Worm (Caenorhabditis elegans) whole organism, L4 larva: Measurements from ENCODE around the gene ptp-5.2.
"Not testable (repeated sequence)": the region's sequence is repeated elsewhere in the genome, so short reads cannot be mapped to it uniquely, and the experiment has no call there.

Source experiments
- F49E8.2 ChIP-seq: sonication (generic microtip); optimal IDR thresholded peaks from 2 replicates; lab custom pipeline; 2016; ENCODE audit warnings: missing compliant biosample characterization, mild to moderate bottlenecking, missing genetic modification characterization, borderline replicate concordance
- Y105C5A.15 ChIP-seq: fragments of 200-800 bp; sonication (Bioruptor generic); IDR thresholded peaks from 2 replicates; pipeline ENCODE4 v1.3.6; 2022; ENCODE audit warnings: missing genetic modification characterization, missing compliant biosample characterization
- Y5F2A.4 ChIP-seq: fragments of 200-800 bp; sonication (Bioruptor generic); optimal IDR thresholded peaks from 2 replicates; lab custom pipeline; 2018; ENCODE audit warnings: mild to moderate bottlenecking, missing genetic modification characterization, missing compliant biosample characterization
- aha-1 ChIP-seq: fragments of 150-350 bp; peaks from one replicate; lab custom pipeline; 2014; ENCODE audit warnings: missing biosample characterization, missing genetic modification characterization
- ama-1 ChIP-seq: fragments of 150-350 bp; optimal IDR thresholded peaks from 2 replicates; lab custom pipeline; 2014; ENCODE audit warnings: inconsistent platforms, mixed read lengths
- ces-1 ChIP-seq: fragments of 150-350 bp; sonication (generic microtip); optimal IDR thresholded peaks from 4 replicates; lab custom pipeline; 2014; ENCODE audit warnings: missing biosample characterization, missing genetic modification reagents, missing genetic modification characterization
- daf-16 ChIP-seq, 3 experiments: sonication (generic microtip); optimal IDR thresholded peaks; 2 replicates each; lab custom pipeline; 2016 to 2017; ENCODE audit warnings: missing genetic modification characterization in 3 of 3, missing genetic modification reagents in 3 of 3, mild to moderate bottlenecking in 2 of 3, missing compliant biosample characterization in 2 of 3, missing biosample characterization in 1 of 3, moderate library complexity in 1 of 3
- daf-8 ChIP-seq: fragments of 200-800 bp; sonication (Bioruptor generic); IDR thresholded peaks from 2 replicates; pipeline ENCODE4 v1.3.6; 2022; ENCODE audit warnings: missing genetic modification characterization, missing compliant biosample characterization
- dmd-6 ChIP-seq: fragments of 200-800 bp; sonication (Bioruptor generic); IDR thresholded peaks from 2 replicates; pipeline ENCODE4 v1.3.6; 2022; ENCODE audit warnings: missing genetic modification reagents, missing genetic modification characterization, missing compliant biosample characterization
- duxl-1 ChIP-seq: sonication (generic microtip); optimal IDR thresholded peaks from 2 replicates; lab custom pipeline; 2016; ENCODE audit warnings: mild to moderate bottlenecking, missing genetic modification characterization, moderate library complexity, missing compliant biosample characterization; ENCODE audit not compliant: poor library complexity
- fkh-10 ChIP-seq: fragments of 150-350 bp; optimal IDR thresholded peaks from 2 replicates; lab custom pipeline; 2014; ENCODE audit warnings: missing biosample characterization, missing genetic modification reagents, missing genetic modification characterization
- hif-1 ChIP-seq, 2 experiments: sonication (generic microtip); optimal IDR thresholded peaks; 2 replicates each; lab custom pipeline; 2016 to 2017; ENCODE audit warnings: missing compliant biosample characterization in 2 of 2, missing genetic modification characterization in 2 of 2, missing genetic modification reagents in 2 of 2, missing genotype in 2 of 2, mild to moderate bottlenecking in 1 of 2
- lin-29 ChIP-seq: fragments of 200-800 bp; sonication (Bioruptor generic); IDR thresholded peaks from 2 replicates; pipeline ENCODE4 v1.3.6; 2022; ENCODE audit warnings: missing genetic modification reagents, missing genetic modification characterization, missing compliant biosample characterization
- mes-2 ChIP-seq: sonication (generic microtip); optimal IDR thresholded peaks from 2 replicates; lab custom pipeline; 2016; ENCODE audit warnings: missing genotype, mild to moderate bottlenecking, missing genetic modification characterization, missing compliant biosample characterization; ENCODE audit not compliant: poor library complexity, severe bottlenecking
- mxl-3 ChIP-seq: fragments of 200-800 bp; sonication (Bioruptor generic); optimal IDR thresholded peaks from 2 replicates; lab custom pipeline; 2018; ENCODE audit warnings: mild to moderate bottlenecking, missing genetic modification characterization, missing compliant biosample characterization
- nhr-28 ChIP-seq: fragments of 150-350 bp; optimal IDR thresholded peaks from 2 replicates; lab custom pipeline; 2014; ENCODE audit warnings: missing biosample characterization, missing genetic modification characterization
- nhr-6 ChIP-seq: fragments of 150-350 bp; optimal IDR thresholded peaks from 2 replicates; lab custom pipeline; 2014; ENCODE audit warnings: missing biosample characterization, missing genetic modification characterization
- nhr-76 ChIP-seq: fragments of 150-350 bp; optimal IDR thresholded peaks from 2 replicates; lab custom pipeline; 2014; ENCODE audit warnings: missing biosample characterization, missing genetic modification characterization
- pqm-1 ChIP-seq: sonication (generic microtip); optimal IDR thresholded peaks from 2 replicates; lab custom pipeline; 2017; ENCODE audit warnings: missing biosample characterization, missing genetic modification characterization
- rbr-2 ChIP-seq: sonication (generic microtip); optimal IDR thresholded peaks from 2 replicates; lab custom pipeline; 2016; ENCODE audit warnings: missing genotype, missing genetic modification characterization, missing compliant biosample characterization
- snpc-4 ChIP-seq: fragments of 150-350 bp; optimal IDR thresholded peaks from 2 replicates; lab custom pipeline; 2014; ENCODE audit warnings: missing biosample characterization, missing genetic modification characterization
- tra-1 ChIP-seq: fragments of 200-800 bp; sonication (Bioruptor generic); IDR thresholded peaks from 2 replicates; pipeline ENCODE4 v1.3.6; 2022; ENCODE audit warnings: missing genetic modification reagents, missing genetic modification characterization, missing compliant biosample characterization
- unc-39 ChIP-seq: sonication (generic microtip); optimal IDR thresholded peaks from 2 replicates; lab custom pipeline; 2017; ENCODE audit warnings: missing biosample characterization, missing genetic modification characterization
- unc-62 ChIP-seq, 3 experiments: fragments of 150-350 bp in 1 of 3; sonication (generic microtip); optimal IDR thresholded peaks in 2 of 3; peaks in 1 of 3; 1 replicate in 1 of 3; 2 replicates in 2 of 3; lab custom pipeline; 2014 to 2017; ENCODE audit warnings: missing biosample characterization in 3 of 3, missing genetic modification characterization in 3 of 3, missing genetic modification reagents in 3 of 3, missing genotype in 1 of 3
- vab-7 ChIP-seq: fragments of 200-800 bp; sonication (Bioruptor generic); IDR thresholded peaks from 2 replicates; pipeline ENCODE4 v1.3.6; 2022; ENCODE audit warnings: missing genetic modification reagents, missing genetic modification characterization, missing compliant biosample characterization
- zag-1 ChIP-seq: fragments of 150-350 bp; optimal IDR thresholded peaks from 2 replicates; lab custom pipeline; 2014; ENCODE audit warnings: missing biosample characterization, missing genetic modification characterization
- zip-11 ChIP-seq: fragments of 200-800 bp; sonication (Bioruptor generic); IDR thresholded peaks from 2 replicates; pipeline ENCODE4 v1.3.6; 2022; ENCODE audit warnings: missing genetic modification characterization, missing compliant biosample characterization
- ztf-7 ChIP-seq: fragments of 150-350 bp; optimal IDR thresholded peaks from 2 replicates; lab custom pipeline; 2014; ENCODE audit warnings: missing biosample characterization, missing genetic modification characterization

ptp-5.2 gene

ce11 chrIV:14786374-14787136 lies 25.8 kb upstream of the ptp-5.2 start, which contains the start of gene melo-1 (continued):
- peak; percentile 23 for TF ChIP-seq ztf-7 (tag; lab: Kevin White, UChicago)
- no peak for TF ChIP-seq snpc-4
- TF ChIP-seq dmd-6 (GFP tag; lab: Robert Waterston, UW) = peak; percentile 23; the same call in 1 of the 2 replicates
- peak; percentile 26 for TF ChIP-seq nhr-6 (tag; lab: Kevin White, UChicago)
- TF ChIP-seq lin-29 (GFP tag; lab: Robert Waterston, UW) = no peak
- TF ChIP-seq mxl-3 (GFP tag; lab: Kevin White, UChicago) = no peak
- TF ChIP-seq nhr-28 = peak; percentile 50
- TF ChIP-seq tra-1 (GFP tag; lab: Robert Waterston, UW) = no peak
- TF ChIP-seq unc-62 (GFP tag; optimal IDR thresholded peaks at IDR 0.05 in 1 of 2; lab: Kevin White, UChicago) = peak in 1 of 2 experiments; percentile 98
- no peak for TF ChIP-seq unc-62 (tag; optimal IDR thresholded peaks at IDR 0.05; lab: Kevin White, UChicago)
- TF ChIP-seq hif-1 (tag; optimal IDR thresholded peaks at IDR 0.05; lab: Kevin White, UChicago) = peak in 1 of 2 experiments; percentile 7
- no peak for TF ChIP-seq unc-39 (tag; lab: Kevin White, UChicago)
- no peak for TF ChIP-seq ces-1 (GFP tag; lab: Kevin White, UChicago)
- TF ChIP-seq, all 104 proteins: peak for 21

ce11 chrIV:14784481-14784880 lies 23.7 kb upstream of the ptp-5.2 start, which contains the start of gene nlp-56:
Gene nlp-56 (minus strand): TSS chrIV:14784737.
- TF ChIP-seq unc-39 (tag; lab: Kevin White, UChicago) (no peak), aha-1 (tag; lab: Kevin White, UChicago) (peak; percentile 93), duxl-1 (tag; lab: Kevin White, UChicago) (no peak)
- TF ChIP-seq, all 104 proteins: peak for 1

ce11 chrIV:14782211-14782610 lies 21.5 kb upstream of the ptp-5.2 start, which contains the start of gene Y57G11C.1130:
Gene Y57G11C.1130 (plus strand): TSS chrIV:14782511.
- TF ChIP-seq ama-1 (lab: Kevin White, UChicago) (no peak), aha-1 (tag; lab: Kevin White, UChicago) (no peak), mes-2 (tag; lab: Kevin White, UChicago) (no peak), vab-7 (GFP tag; lab: Robert Waterston, UW) (no peak), zip-11 (GFP tag; lab: Robert Waterston, UW) (no peak), daf-8 (GFP tag; lab: Robert Waterston, UW) (no peak), nhr-76 (tag; lab: Kevin White, UChicago) (no peak), zag-1 (tag; lab: Kevin White, UChicago) (no peak), fkh-10 (no peak), rbr-2 (tag; lab: Kevin White, UChicago) (no peak), snpc-4 (no peak)

- no peak for TF ChIP-seq daf-16 (GFP tag; optimal IDR thresholded peaks at IDR 0.05; lab: Kevin White, UChicago)
- no peak for TF ChIP-seq daf-16 (tag; optimal IDR thresholded peaks at IDR 0.05; lab: Kevin White, UChicago)
- TF ChIP-seq Y5F2A.4 (GFP tag; lab: Kevin White, UChicago) = no peak
Observed at ce11 chrIV:14781537-14781936, 20.8 kb upstream of the ptp-5.2 start, which contains the start of gene Y57G11C.8. Gene Y57G11C.8 (plus strand): TSS chrIV:14781837.

- peak; percentile 66 for TF ChIP-seq F49E8.2 (tag; lab: Kevin White, UChicago)
Observed at ce11 chrIV:14780566-14780965, 19.8 kb upstream of the ptp-5.2 start.

- not testable (repeated sequence) for TF ChIP-seq Y105C5A.15 (GFP tag; lab: Robert Waterston, UW); mxl-3 (GFP tag; lab: Kevin White, UChicago); pqm-1 (tag; lab: Kevin White, UChicago)
- TF ChIP-seq, all 104 proteins: peak for 0; not testable (repeated sequence) for 104
Observed at ce11 chrIV:14774454-14774853, 13.7 kb upstream of the ptp-5.2 start, which contains the start of gene Y57G11C.51. Gene Y57G11C.51 (minus strand): TSS chrIV:14774554.
